Fruit fly (Drosophila melanogaster) S2 (cell line): ENCODE measurements around the gene CG43249.

Experiments
- CG8478 ChIP-seq: fragments of >200 bp; optimal IDR thresholded peaks from 2 replicates; lab custom pipeline; 2018
- CTCF ChIP-seq, 2 experiments: fragments of >200 bp; optimal IDR thresholded peaks; 2 replicates each; lab custom pipeline; 2018

dm6 chr3L:16321172-16321571 is 17.1 kb downstream of the CG43249 start, which contains the start of gene CG42718:
- no peak for TF ChIP-seq CG8478 (lab: Kevin White, UChicago)
- TF ChIP-seq CTCF (optimal IDR thresholded peaks at IDR 0.05; lab: Kevin White, UChicago), result no peak
